Worm (Caenorhabditis elegans) whole organism, young adult: ENCODE data around the gene F32D8.1.

Experiments
- F57A8.1 ChIP-seq: fragments of 200-800 bp; sonication (Bioruptor generic); optimal IDR thresholded peaks from 2 replicates; lab custom pipeline; 2018; ENCODE audit warnings: mild to moderate bottlenecking, missing genetic modification characterization, moderate library complexity, missing compliant biosample characterization
- Y53F4B.3 ChIP-seq: fragments of 200-800 bp; sonication (Bioruptor generic); IDR thresholded peaks from 2 replicates; pipeline ENCODE4 v1.3.6; 2022; ENCODE audit warnings: missing genetic modification reagents, missing genetic modification characterization, missing compliant biosample characterization
- ama-1 ChIP-seq, 3 experiments: fragments of 150-350 bp in 1 of 3; sonication (generic microtip) in 2 of 3; optimal IDR thresholded peaks; 2 replicates each; lab custom pipeline; 2014 to 2018; ENCODE audit warnings: missing biosample characterization in 2 of 3, missing genetic modification characterization in 2 of 3, missing genetic modification reagents in 2 of 3
- ccch-3 ChIP-seq: fragments of 200-800 bp; sonication (Bioruptor generic); optimal IDR thresholded peaks from 2 replicates; lab custom pipeline; 2018; ENCODE audit warnings: mild to moderate bottlenecking, missing genetic modification characterization, missing compliant biosample characterization
- cebp-1 ChIP-seq, 2 experiments: fragments of 200-800 bp in 1 of 2; sonication (Bioruptor generic) in 1 of 2; sonication (generic microtip) in 1 of 2; IDR thresholded peaks in 1 of 2; optimal IDR thresholded peaks in 1 of 2; 2 replicates each; pipeline versions ENCODE4 v1.3.6 to Lab custom; 2017 to 2022; ENCODE audit warnings: missing compliant biosample characterization in 2 of 2, missing genetic modification characterization in 2 of 2, mild to moderate bottlenecking in 1 of 2, missing genetic modification reagents in 1 of 2, moderate library complexity in 1 of 2
- ceh-100 ChIP-seq: fragments of 200-800 bp; sonication (Bioruptor generic); IDR thresholded peaks from 2 replicates; pipeline ENCODE4 v1.3.6; 2022; ENCODE audit warnings: missing genetic modification reagents, missing genetic modification characterization, missing compliant biosample characterization
- lin-26 ChIP-seq: fragments of 200-800 bp; sonication (Bioruptor generic); IDR thresholded peaks from 2 replicates; pipeline ENCODE4 v1.3.6; 2022; ENCODE audit warnings: missing genetic modification reagents, missing genetic modification characterization, missing compliant biosample characterization
- nfya-1 ChIP-seq: sonication (generic microtip); optimal IDR thresholded peaks from 2 replicates; lab custom pipeline; 2017; ENCODE audit warnings: antibody characterized with exemption, missing compliant biosample characterization, missing genetic modification characterization, borderline replicate concordance; ENCODE audit not compliant: insufficient read depth
- nfya-2 ChIP-seq: fragments of 200-800 bp; sonication (Bioruptor generic); IDR thresholded peaks from 2 replicates; pipeline ENCODE4 v1.3.6; 2022; ENCODE audit warnings: missing genetic modification reagents, missing genetic modification characterization, missing compliant biosample characterization
- pha-4 ChIP-seq: fragments of 150-350 bp; sonication (generic microtip); optimal IDR thresholded peaks from 2 replicates; lab custom pipeline; 2014; ENCODE audit warnings: missing biosample characterization, missing genetic modification reagents, missing genetic modification characterization
- unc-130 ChIP-seq: sonication (generic microtip); optimal IDR thresholded peaks from 2 replicates; lab custom pipeline; 2016; ENCODE audit warnings: missing genetic modification reagents, missing genetic modification characterization, missing compliant biosample characterization
- ztf-25 ChIP-seq: fragments of 200-800 bp; sonication (Bioruptor generic); IDR thresholded peaks from 2 replicates; pipeline ENCODE4 v1.3.6; 2022; ENCODE audit warnings: missing genetic modification reagents, missing genetic modification characterization, missing compliant biosample characterization
- ztf-28 ChIP-seq: fragments of 200-800 bp; sonication (Bioruptor generic); IDR thresholded peaks from 2 replicates; pipeline ENCODE4 v1.3.6; 2022; ENCODE audit warnings: missing genetic modification reagents, missing genetic modification characterization, missing compliant biosample characterization

ce11 chrV:10932411-10932810, 51.8 kb downstream of the F32D8.1 start, which contains the start of gene F58B4.5:
- TF ChIP-seq F57A8.1 (no peak), ama-1 (optimal IDR thresholded peaks at IDR 0.05; lab: Kevin White, UChicago) (no peak), ama-1 (GFP tag; optimal IDR thresholded peaks at IDR 0.05; lab: Kevin White, UChicago) (no peak), ztf-25 (GFP tag; lab: Robert Waterston, UW) (no peak), cebp-1 (GFP tag; IDR thresholded peaks at IDR 0.05; lab: Robert Waterston, UW) (no peak), cebp-1 (tag; optimal IDR thresholded peaks at IDR 0.05; lab: Kevin White, UChicago) (no peak), nfya-1 (tag; lab: Kevin White, UChicago) (no peak), ccch-3 (GFP tag; lab: Kevin White, UChicago) (no peak), ztf-28 (GFP tag; lab: Robert Waterston, UW) (no peak), nfya-2 (GFP tag; lab: Robert Waterston, UW) (no peak), pha-4 (no peak), ceh-100 (no peak), unc-130 (GFP tag; lab: Kevin White, UChicago) (no peak), lin-26 (GFP tag; lab: Robert Waterston, UW) (no peak), Y53F4B.3 (GFP tag; lab: Robert Waterston, UW) (no peak)
